Worm (Caenorhabditis elegans): ENCODE measurements around the gene gst-6.

The gst-6 gene

DNA sequence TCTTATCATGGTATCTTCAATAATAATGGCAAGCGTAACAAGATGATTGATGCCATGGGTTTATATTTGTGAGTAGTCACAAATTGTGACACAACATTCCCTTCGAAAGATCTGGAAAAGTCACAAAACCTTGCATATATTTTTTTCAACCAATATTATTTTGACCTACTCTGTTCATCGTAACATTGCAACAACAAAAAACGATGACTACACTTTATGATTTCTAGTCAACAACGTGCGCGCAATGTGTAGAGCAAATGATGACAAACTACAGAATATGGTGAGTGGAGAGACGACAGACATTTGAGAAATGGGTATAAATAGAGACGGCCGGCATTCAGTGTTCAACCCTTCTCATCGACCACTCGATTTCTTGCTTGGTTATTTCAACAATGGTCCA is 2.0 kb downstream of the gst-6 start, which contains the start of gene gst-7:
Gene gst-7 (plus strand): TSS at position 336 of the 400 bp plus-strand sequence.
- TF ChIP-seq nhr-129 (tag; optimal IDR thresholded peaks at IDR 0.05) (peak; percentile 26), C34F6.9 (tag; optimal IDR thresholded peaks at IDR 0.05) (peak; percentile 1), unc-39 (tag; optimal IDR thresholded peaks at IDR 0.05) (no peak), crh-2 (tag; optimal IDR thresholded peaks at IDR 0.05) (peak; percentile 21), R02D3.7 (tag; optimal IDR thresholded peaks at IDR 0.05) (no peak), sma-9 (GFP tag; optimal IDR thresholded peaks at IDR 0.05) (peak; percentile 75), sma-9 (tag; optimal IDR thresholded peaks at IDR 0.05) (no peak), nhr-10 (tag; optimal IDR thresholded peaks at IDR 0.05) (no peak), ztf-1 (GFP tag; conservative IDR thresholded peaks at IDR 0.05) (no peak), F13H6.1 (tag; optimal IDR thresholded peaks at IDR 0.05) (peak; percentile 23), nhr-237 (tag; optimal IDR thresholded peaks at IDR 0.05) (no peak), unc-55 (GFP tag; optimal IDR thresholded peaks at IDR 0.05) (peak; percentile 15), sma-3 (GFP tag; optimal IDR thresholded peaks at IDR 0.05) (peak; percentile 61), gmeb-1 (tag; optimal IDR thresholded peaks at IDR 0.05) (peak; percentile 6), nhr-25 (tag; optimal IDR thresholded peaks at IDR 0.05) (peak; percentile 62), fos-1 (tag; optimal IDR thresholded peaks at IDR 0.05) (peak; percentile 64), sem-4 (tag; optimal IDR thresholded peaks at IDR 0.05) (no peak), skn-1 (tag; optimal IDR thresholded peaks at IDR 0.05) (peak; percentile 94), ztf-11 (tag; optimal IDR thresholded peaks at IDR 0.05) (no peak), mbf-1 (tag; optimal IDR thresholded peaks at IDR 0.05) (no peak)

DNA sequence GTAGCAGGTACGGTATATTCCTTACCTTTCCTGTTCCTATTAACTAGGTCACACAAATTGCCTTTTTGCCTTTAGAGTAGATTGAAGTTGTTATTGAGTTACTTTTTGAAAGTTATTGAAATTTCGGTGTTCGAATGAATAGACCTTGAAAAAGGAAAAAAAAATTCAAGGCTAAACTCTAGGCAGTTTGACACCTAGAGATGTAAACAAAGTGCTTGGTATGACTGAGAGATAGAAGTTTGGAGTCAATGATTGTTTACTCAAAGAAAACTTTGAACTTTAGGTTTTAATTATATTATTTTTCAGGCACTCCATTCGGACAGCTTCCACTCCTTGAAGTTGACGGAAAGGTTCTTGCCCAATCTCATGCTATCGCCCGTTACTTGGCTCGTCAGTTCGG is 2.8 kb downstream of the gst-6 start:
- TF ChIP-seq alr-1 (tag; optimal IDR thresholded peaks at IDR 0.05) (no peak), nhr-25 (tag; optimal IDR thresholded peaks at IDR 0.05) (peak; percentile 38), mdl-1 (tag; optimal IDR thresholded peaks at IDR 0.05) (no peak), crh-2 (tag; optimal IDR thresholded peaks at IDR 0.05) (peak; percentile 1), lsy-2 (tag; optimal IDR thresholded peaks at IDR 0.05) (no peak)

DNA sequence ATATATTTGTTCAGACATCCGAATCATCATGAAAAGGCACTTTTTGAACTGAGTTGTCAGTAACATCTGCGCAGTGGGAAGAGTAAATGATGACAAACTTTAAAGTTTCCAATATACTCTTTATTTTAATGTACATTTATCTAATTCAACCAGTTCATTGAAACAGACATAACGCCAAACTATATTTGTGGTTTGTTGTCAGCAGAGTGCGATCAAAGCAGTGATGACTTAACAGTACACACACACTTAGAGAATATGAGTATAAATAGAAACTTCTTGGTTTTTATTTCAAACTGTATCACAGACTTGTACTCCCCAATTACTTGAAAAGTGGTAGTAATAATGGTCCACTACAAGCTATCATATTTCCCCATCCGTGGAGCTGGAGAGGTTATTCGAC is 3.7 kb downstream of the gst-6 start, which contains the start of gene gst-8:
Gene gst-8 (plus strand): TSS at position 301 of the 400 bp plus-strand sequence.
- TF ChIP-seq skn-1 (tag; optimal IDR thresholded peaks at IDR 0.05) (peak; percentile 56), aly-2 (tag; optimal IDR thresholded peaks at IDR 0.05) (no peak), unc-62 (GFP tag; optimal IDR thresholded peaks at IDR 0.05) (no peak)

DNA sequence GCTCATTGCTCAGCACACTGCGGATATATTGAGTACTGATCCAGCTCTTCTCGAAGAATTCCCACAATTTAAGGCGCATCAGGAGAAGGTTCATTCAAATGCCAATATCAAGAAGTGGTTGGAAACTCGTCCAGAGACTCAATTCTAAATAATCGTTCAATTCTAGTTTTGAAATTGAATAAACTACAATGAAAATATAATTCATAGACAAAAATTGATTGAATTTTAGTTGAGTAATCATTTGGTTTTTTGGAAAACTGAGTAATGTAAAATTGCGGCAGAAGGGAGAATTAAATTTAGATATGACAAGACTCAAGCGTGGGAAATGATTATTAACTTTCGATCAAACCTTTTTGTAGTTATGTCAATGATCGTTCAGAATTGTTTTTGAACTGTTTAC is 4.7 kb downstream of the gst-6 start:
- TF ChIP-seq mdl-1 (tag; optimal IDR thresholded peaks at IDR 0.05) (no peak), ztf-11 (tag; optimal IDR thresholded peaks at IDR 0.05) (no peak), C34F6.9 (tag; optimal IDR thresholded peaks at IDR 0.05) (no peak), zag-1 (tag; optimal IDR thresholded peaks at IDR 0.05) (no peak), gmeb-1 (tag; optimal IDR thresholded peaks at IDR 0.05) (no peak), unc-55 (GFP tag; optimal IDR thresholded peaks at IDR 0.05) (no peak)

DNA sequence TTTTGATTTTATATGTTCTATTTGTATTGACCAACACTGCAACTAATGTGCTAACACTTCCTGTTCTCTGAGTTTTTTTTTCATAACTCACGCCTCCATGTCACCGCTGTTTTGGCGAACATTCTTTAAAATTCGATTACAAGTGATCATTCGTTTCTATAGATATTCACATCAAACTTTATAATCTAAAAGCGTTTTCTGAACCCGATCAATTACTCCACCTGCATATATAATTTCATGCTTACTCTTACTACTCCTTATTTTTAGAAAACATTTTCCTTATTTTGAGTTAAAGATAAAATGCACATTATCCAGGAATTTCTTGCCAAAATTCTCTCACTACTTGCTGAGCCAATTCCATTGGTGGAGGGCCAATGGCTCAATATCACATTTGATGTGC is 6.3 kb downstream of the gst-6 start, which contains the start of gene R05F9.7:
Gene R05F9.7 (plus strand): TSS at position 301 of the 400 bp plus-strand sequence.
- no peak for TF ChIP-seq skn-1 (tag; optimal IDR thresholded peaks at IDR 0.05)
- TF ChIP-seq gmeb-1 (tag; optimal IDR thresholded peaks at IDR 0.05), result no peak
- TF ChIP-seq lin-11 (tag; optimal IDR thresholded peaks at IDR 0.05), result no peak
- TF ChIP-seq egl-27 (tag; optimal IDR thresholded peaks at IDR 0.05), result no peak
- no peak for TF ChIP-seq fos-1 (tag; optimal IDR thresholded peaks at IDR 0.05)
- TF ChIP-seq F13H6.1 (tag; optimal IDR thresholded peaks at IDR 0.05), result no peak
- no peak for TF ChIP-seq ztf-4 (tag; optimal IDR thresholded peaks at IDR 0.05)

DNA sequence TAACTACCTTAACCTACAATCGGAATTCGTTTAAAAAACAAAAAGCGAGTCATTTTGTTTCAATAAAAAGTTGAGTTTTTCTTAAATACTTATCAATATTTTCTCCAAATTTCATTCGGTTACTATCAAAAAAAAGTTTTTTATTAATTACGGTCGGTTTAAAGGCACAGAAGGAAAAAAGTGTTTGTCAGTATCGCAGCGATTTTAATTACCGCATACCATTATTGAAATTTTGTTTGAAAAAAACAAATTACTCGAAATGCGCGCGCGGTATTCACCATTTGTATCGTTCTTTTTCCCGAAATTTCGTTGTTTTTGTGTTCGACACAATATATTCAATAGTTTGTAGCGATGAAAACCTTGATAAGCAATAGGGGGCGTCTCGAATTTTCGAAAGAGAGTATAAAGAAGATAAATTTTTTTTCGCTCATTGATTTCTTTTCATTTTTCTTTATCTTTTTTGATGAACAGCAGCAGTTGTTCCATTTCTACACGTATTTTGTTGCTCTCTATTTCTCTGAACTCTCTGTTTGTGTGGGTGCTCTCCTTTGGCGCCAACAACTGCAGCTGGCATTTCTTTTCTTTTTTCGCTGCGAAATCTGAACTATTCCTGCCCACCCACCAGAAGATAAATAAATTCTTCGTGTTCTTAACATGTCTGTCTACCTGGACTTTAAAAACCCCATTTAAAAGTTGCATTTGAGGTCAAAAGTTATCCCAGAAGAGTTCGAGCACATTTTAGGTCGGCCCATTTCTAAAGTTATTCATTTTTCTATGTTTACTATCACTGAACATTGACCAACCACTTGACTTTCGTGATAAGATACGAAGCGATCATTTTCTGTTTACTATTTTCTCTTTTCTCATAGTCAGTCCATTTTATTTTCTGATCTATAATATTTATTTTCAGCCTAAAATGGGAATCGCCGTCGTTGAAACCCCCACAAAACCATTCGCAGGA is 9.1 kb downstream of the gst-6 start, which contains the start of gene pgm-1:
Gene pgm-1 (plus strand): TSS at position 911 of the 961 bp plus-strand sequence.
- TF ChIP-seq crh-2 (tag; optimal IDR thresholded peaks at IDR 0.05) (peak; percentile 53), ztf-4 (tag; optimal IDR thresholded peaks at IDR 0.05) (no peak), snpc-4 (tag; optimal IDR thresholded peaks at IDR 0.05) (no peak), sem-4 (tag; optimal IDR thresholded peaks at IDR 0.05) (no peak), Y55F3AM.14 (GFP tag; optimal IDR thresholded peaks at IDR 0.05) (no peak), nhr-25 (tag; optimal IDR thresholded peaks at IDR 0.05) (no peak), peb-1 (tag; optimal IDR thresholded peaks at IDR 0.05) (no peak), nhr-77 (tag; optimal IDR thresholded peaks at IDR 0.05) (no peak), ztf-11 (tag; optimal IDR thresholded peaks at IDR 0.05) (no peak), nhr-11 (tag; optimal IDR thresholded peaks at IDR 0.05) (no peak), mab-5 (tag; optimal IDR thresholded peaks at IDR 0.05) (no peak), nhr-23 (tag; optimal IDR thresholded peaks at IDR 0.05) (no peak), ztf-1 (GFP tag; conservative IDR thresholded peaks at IDR 0.05) (no peak), lsy-2 (tag; optimal IDR thresholded peaks at IDR 0.05) (peak in 1 of 2 experiments; percentile 23), elt-1 (tag; optimal IDR thresholded peaks at IDR 0.05) (no peak), dmd-4 (tag; optimal IDR thresholded peaks at IDR 0.05) (no peak), nhr-21 (tag; optimal IDR thresholded peaks at IDR 0.05) (no peak), mbf-1 (tag; optimal IDR thresholded peaks at IDR 0.05) (no peak), nhr-10 (tag; optimal IDR thresholded peaks at IDR 0.05) (no peak), fos-1 (tag; optimal IDR thresholded peaks at IDR 0.05) (peak; percentile 15), unc-39 (tag; optimal IDR thresholded peaks at IDR 0.05) (no peak), ceh-82 (tag; optimal IDR thresholded peaks at IDR 0.05) (no peak), unc-62 (GFP tag; optimal IDR thresholded peaks at IDR 0.05) (no peak), F13H6.1 (tag; optimal IDR thresholded peaks at IDR 0.05) (peak; percentile 52)

All from whole organism, L2 larva.